Worm (Caenorhabditis elegans) whole organism, mixed stage, embryonic: ENCODE data around the gene R08E3.1.

ENCODE experiments used
- ces-1 ChIP-seq: fragments of 150-350 bp; optimal IDR thresholded peaks from 2 replicates; lab custom pipeline; 2014; ENCODE audit warnings: missing biosample characterization, missing genetic modification reagents, missing genetic modification characterization
- nhr-28 ChIP-seq: fragments of 150-350 bp; optimal IDR thresholded peaks from 2 replicates; lab custom pipeline; 2014; ENCODE audit warnings: missing biosample characterization, missing genetic modification characterization
- nhr-76 ChIP-seq: sonication (generic microtip); optimal IDR thresholded peaks from 2 replicates; lab custom pipeline; 2017; ENCODE audit warnings: missing biosample characterization, missing genetic modification characterization
- unc-39 ChIP-seq: fragments of 150-350 bp; optimal IDR thresholded peaks from 2 replicates; lab custom pipeline; 2014; ENCODE audit warnings: missing biosample characterization, missing genetic modification characterization
- ztf-11 ChIP-seq: fragments of 150-350 bp; optimal IDR thresholded peaks from 2 replicates; lab custom pipeline; 2014; ENCODE audit warnings: missing biosample characterization, missing genetic modification characterization

DNA sequence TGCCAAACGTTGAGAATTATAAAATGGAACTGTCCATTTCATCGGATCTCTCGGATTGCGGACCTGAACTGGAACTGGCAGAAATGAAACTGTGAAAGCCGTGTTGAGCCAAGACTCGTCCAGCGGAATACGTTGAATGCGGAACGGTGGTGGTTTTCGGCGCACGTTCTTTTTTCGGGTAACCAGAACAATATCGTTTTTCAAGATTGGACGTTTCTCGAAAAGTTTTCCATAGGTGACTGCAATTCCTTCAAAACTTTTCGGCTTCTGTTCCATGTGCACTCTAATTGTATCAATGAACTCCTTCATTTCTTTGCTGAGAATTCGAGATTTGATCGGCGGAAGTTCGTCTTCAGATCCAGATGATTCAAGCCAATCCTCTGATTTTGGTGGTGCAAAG, 22.3 kb downstream of the R08E3.1 start:
- TF ChIP-seq ces-1 (no peak), nhr-76 (tag; lab: Kevin White, UChicago) (no peak), nhr-28 (tag; lab: Kevin White, UChicago) (no peak), unc-39 (tag; lab: Kevin White, UChicago) (no peak), ztf-11 (tag; lab: Kevin White, UChicago) (no peak)
